Fruit fly (Drosophila melanogaster): Measurements from ENCODE around the gene fzy.

Gene fzy

DNA sequence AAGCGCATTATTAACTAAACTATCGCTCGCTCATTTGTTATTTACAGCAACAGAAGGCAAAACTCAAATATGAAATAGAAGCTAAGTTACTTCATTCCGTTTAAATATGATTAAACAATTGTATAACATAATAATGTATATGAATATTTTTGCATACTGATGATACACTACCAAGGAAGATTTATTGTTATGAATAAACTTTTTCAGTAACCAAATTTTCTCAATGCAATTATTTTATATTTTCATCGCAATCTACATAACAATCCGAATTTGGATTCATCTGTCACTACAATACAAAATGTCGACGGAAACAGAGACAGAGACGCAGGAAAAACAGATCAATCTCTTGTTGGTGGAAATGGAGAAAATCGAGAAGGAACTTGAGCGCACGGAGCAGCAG lies 19.8 kb upstream of the fzy start, which contains the start of gene CG17329:
CG17329 (plus strand) TSS at position 301 of the 400 bp plus-strand sequence.
- no peak for TF ChIP-seq CG34406 (GFP tag; optimal IDR thresholded peaks at IDR 0.05)
- TF ChIP-seq CG3919 (GFP tag; optimal IDR thresholded peaks at IDR 0.05), result no peak
- no peak for TF ChIP-seq Ets21C (GFP tag; optimal IDR thresholded peaks at IDR 0.05)
- no peak for TF ChIP-seq ss (GFP tag; optimal IDR thresholded peaks at IDR 0.05)
- TF ChIP-seq CG1621 (tag; optimal IDR thresholded peaks at IDR 0.05), result no peak

DNA sequence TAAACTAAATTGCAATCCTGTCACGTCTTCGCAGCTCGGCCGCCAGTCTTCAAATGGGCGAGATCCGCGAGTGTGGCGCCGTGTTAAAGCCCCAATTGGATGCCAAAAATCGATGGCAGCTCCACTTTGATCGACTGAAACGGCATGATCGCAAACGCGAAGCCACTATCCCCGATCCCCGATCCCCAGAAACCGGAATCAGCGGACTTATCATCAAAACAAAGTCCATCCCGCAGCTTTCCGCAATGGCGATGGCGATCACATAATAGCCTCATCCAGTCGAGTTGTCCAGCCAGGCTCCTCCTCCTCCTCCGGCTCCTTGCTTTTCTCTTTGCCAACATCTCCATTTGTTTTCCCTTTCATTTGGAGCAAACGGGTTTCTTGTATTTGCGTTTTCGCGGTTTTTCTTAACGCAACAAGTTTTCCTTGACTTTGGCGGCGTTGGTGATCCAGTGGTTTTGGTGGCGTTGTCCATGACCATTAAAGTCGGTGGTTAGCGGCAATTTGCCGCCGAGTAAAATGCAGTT lies 17.7 kb upstream of the fzy start, which contains the start of gene CG13258:
CG13258 (minus strand) TSS at position 51 of the 527 bp plus-strand sequence.
- TF ChIP-seq eg (GFP tag; IDR thresholded peaks at IDR 0.05) (0 out of 3 replicates have a peak, but pooled peaks have one; percentile 24), CG6276 (GFP tag; optimal IDR thresholded peaks at IDR 0.05) (peak; percentile 27), spab (GFP tag; optimal IDR thresholded peaks at IDR 0.05) (no peak), Blimp-1 (GFP tag; optimal IDR thresholded peaks at IDR 0.05) (peak; percentile 90), CG15336 (GFP tag; IDR thresholded peaks at IDR 0.05) (peak; percentile 47; the same call in 1 of the 2 replicates), CG8119 (GFP tag; IDR thresholded peaks at IDR 0.05) (peak; percentile 35; the same call in 1 of the 3 replicates), dsx (GFP tag; optimal IDR thresholded peaks at IDR 0.05; ENCODE audit: poor library complexity, severe bottlenecking) (no peak), Lpt (GFP tag; optimal IDR thresholded peaks at IDR 0.05) (peak; percentile 31)

DNA sequence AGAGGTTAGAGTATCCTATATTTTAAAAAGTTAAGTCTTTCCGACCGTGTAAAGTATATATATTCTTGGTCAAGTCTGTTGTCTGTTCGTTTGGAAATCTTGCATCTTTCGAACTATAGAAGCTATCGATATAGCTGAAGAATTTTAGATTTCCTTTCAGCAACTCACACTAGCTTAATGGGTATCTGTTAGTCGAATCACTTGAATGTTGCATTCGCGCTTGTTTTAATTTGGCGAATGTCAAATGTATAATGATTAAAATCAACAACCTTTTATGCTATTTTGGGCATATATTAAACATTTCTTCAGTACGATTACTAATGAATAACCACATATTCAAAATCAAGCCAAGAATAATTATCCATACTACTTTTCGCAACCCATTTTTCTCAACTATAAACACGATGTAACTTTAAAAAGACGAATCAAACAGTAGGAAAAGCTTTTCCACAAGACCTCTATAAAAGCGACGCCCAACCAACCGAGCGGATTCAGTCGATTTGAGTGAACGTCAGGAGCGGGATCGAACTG lies 17.0 kb upstream of the fzy start, which contains the start of gene Cyp303a1:
Cyp303a1 (plus strand) TSS at position 481 of the 531 bp plus-strand sequence.
- TF ChIP-seq Sox14 (GFP tag; optimal IDR thresholded peaks at IDR 0.05) (no peak), CG11762 (GFP tag; optimal IDR thresholded peaks at IDR 0.05; ENCODE audit: insufficient read depth) (no peak), Eip78C (GFP tag) (no peak), Smox (GFP tag; optimal IDR thresholded peaks at IDR 0.05) (no peak), svp (GFP tag) (no peak), Hr4 (GFP tag; optimal IDR thresholded peaks at IDR 0.05) (no peak), CG32006 (GFP tag; optimal IDR thresholded peaks at IDR 0.05) (no peak), CG16779 (tag; optimal IDR thresholded peaks at IDR 0.05) (no peak), CG8119 (GFP tag; IDR thresholded peaks at IDR 0.05) (no peak), acj6 (GFP tag; optimal IDR thresholded peaks at IDR 0.05) (no peak), dsx (GFP tag; optimal IDR thresholded peaks at IDR 0.05; ENCODE audit: poor library complexity, severe bottlenecking) (no peak), Met (GFP tag; optimal IDR thresholded peaks at IDR 0.05) (no peak), Sox102F (GFP tag; optimal IDR thresholded peaks at IDR 0.05) (no peak), salr (GFP tag; optimal IDR thresholded peaks at IDR 0.05) (no peak), Eip75B (GFP tag; optimal IDR thresholded peaks at IDR 0.05) (no peak), Eip93F (GFP tag; optimal IDR thresholded peaks at IDR 0.05) (no peak), Gug (GFP tag; IDR thresholded peaks at IDR 0.05) (no peak), CG11902 (GFP tag; optimal IDR thresholded peaks at IDR 0.05) (no peak)

DNA sequence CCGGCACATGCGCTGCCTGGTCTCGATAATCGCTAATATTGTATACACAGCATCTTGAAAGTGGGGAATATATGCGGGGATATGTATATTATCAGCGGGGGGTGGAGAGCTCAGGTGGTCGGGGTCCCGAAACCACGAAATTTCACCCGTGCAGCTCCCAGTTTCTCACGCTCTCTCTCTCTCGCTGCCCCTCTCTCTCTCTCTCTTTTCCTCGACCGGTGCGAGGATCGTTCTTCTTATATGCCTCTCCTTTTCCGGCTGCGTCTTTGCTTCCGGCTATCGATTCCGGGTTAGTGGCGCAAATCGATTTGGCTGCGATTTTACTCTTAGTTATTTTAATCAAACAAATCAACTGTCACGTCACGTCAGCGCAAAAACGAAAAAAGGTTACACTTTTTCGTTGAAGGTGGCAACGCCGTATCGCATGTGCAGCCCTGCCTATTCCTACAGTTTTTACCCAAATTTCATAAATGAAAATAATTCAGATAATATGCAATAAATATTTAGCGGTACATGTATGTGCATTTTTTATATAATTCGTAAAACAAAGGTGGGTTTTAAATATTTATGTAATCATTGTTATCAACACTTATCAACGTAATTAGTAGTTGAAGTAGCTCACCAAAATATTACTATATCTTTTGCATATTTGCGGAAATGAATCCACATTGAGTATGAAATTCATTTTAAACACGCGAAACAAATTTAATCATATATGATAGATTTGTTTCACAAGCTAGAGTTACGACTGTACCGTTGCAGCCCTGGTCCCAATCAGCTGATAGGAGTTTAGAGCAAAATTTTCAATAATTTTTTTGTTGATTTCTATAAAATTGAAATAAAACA lies 11.1 kb upstream of the fzy start, which contains the start of the genes heix and CG17328:
heix (minus strand) TSS at position 393 of the 846 bp plus-strand sequence.
CG17328 (plus strand) TSS at position 478 of the 846 bp plus-strand sequence.
- TF ChIP-seq Eip75B (GFP tag; optimal IDR thresholded peaks at IDR 0.05), result peak; percentile 79
- peak; percentile 44 for TF ChIP-seq fd59A (GFP tag; optimal IDR thresholded peaks at IDR 0.05)
- TF ChIP-seq fd85E (GFP tag; optimal IDR thresholded peaks at IDR 0.05), result no peak
- peak; percentile 64 for TF ChIP-seq CG3032 (tag; optimal IDR thresholded peaks at IDR 0.05)
- peak; percentile 51; the same call in 1 of the 2 replicates for TF ChIP-seq Gug (GFP tag; IDR thresholded peaks at IDR 0.05)
- peak; percentile 66 for TF ChIP-seq CG1621 (tag; optimal IDR thresholded peaks at IDR 0.05)
- TF ChIP-seq eg (GFP tag; IDR thresholded peaks at IDR 0.05), result no peak
- peak; percentile 44 for TF ChIP-seq CG15336 (GFP tag; IDR thresholded peaks at IDR 0.05)
- no peak for TF ChIP-seq CG9139 (GFP tag; optimal IDR thresholded peaks at IDR 0.05)
- peak; percentile 61 for TF ChIP-seq CG6854 (GFP tag; optimal IDR thresholded peaks at IDR 0.05)
- TF ChIP-seq CG34406 (GFP tag; optimal IDR thresholded peaks at IDR 0.05), result peak; percentile 66
- peak; percentile 83 for TF ChIP-seq achi (GFP tag; optimal IDR thresholded peaks at IDR 0.05)
- TF ChIP-seq Eip78C (GFP tag), result peak; percentile 91
- peak; percentile 77 for TF ChIP-seq Met (GFP tag; optimal IDR thresholded peaks at IDR 0.05)
- TF ChIP-seq CG3919 (GFP tag; optimal IDR thresholded peaks at IDR 0.05), result no peak
- no peak for TF ChIP-seq CG10669 (GFP tag; optimal IDR thresholded peaks at IDR 0.05)
- no peak for TF ChIP-seq CG16779 (tag; optimal IDR thresholded peaks at IDR 0.05)
- peak; percentile 86 for TF ChIP-seq Hr4 (GFP tag; optimal IDR thresholded peaks at IDR 0.05)
- TF ChIP-seq CG31627 (GFP tag; optimal IDR thresholded peaks at IDR 0.05), result peak; percentile 81
- peak; percentile 56 for TF ChIP-seq CG8319 (GFP tag; optimal IDR thresholded peaks at IDR 0.05)
- TF ChIP-seq ss (GFP tag; optimal IDR thresholded peaks at IDR 0.05), result no peak
- TF ChIP-seq Sox15 (GFP tag; optimal IDR thresholded peaks at IDR 0.05), result peak; percentile 70
- TF ChIP-seq Hr38 (GFP tag; optimal IDR thresholded peaks at IDR 0.05), result no peak
- no peak for TF ChIP-seq Smox (GFP tag; optimal IDR thresholded peaks at IDR 0.05)
- peak; percentile 74 for TF ChIP-seq Ets21C (GFP tag; optimal IDR thresholded peaks at IDR 0.05)
- no peak for TF ChIP-seq Lpt (GFP tag; optimal IDR thresholded peaks at IDR 0.05)

All from whole organism, prepupa.